Fruit fly (Drosophila melanogaster) whole organism, embryonic: ENCODE data around the gene CG4025.

Experiments used
- Ada2b ChIP-seq: fragments of 200-800 bp; sonication (Bioruptor generic); IDR thresholded peaks from 2 replicates; pipeline ENCODE4 v1.3.6; 2022; ENCODE audit warnings: missing biosample characterization, missing genetic modification characterization
- Aef1 ChIP-seq: fragments of 200-800 bp; sonication (Bioruptor generic); IDR thresholded peaks from 3 replicates; pipeline ENCODE4 v1.3.6; 2022; ENCODE audit warnings: missing biosample characterization, missing genetic modification characterization
- CG10274 ChIP-seq: fragments of 200-800 bp; sonication (Bioruptor generic); optimal IDR thresholded peaks from 3 replicates; lab custom pipeline; 2017; ENCODE audit warnings: missing biosample characterization, mild to moderate bottlenecking, missing genetic modification characterization
- CG10321 ChIP-seq: fragments of 200-800 bp; sonication (Bioruptor generic); IDR thresholded peaks from 2 replicates; pipeline ENCODE4 v1.3.6; 2022; ENCODE audit warnings: missing biosample characterization, missing genetic modification characterization
- CG10654 ChIP-seq: fragments of 200-800 bp; sonication (Bioruptor generic); optimal IDR thresholded peaks from 2 replicates; lab custom pipeline; 2016; ENCODE audit warnings: missing biosample characterization, missing genetic modification characterization
- CG11456 ChIP-seq: fragments of 200-800 bp; sonication (Bioruptor generic); IDR thresholded peaks from 3 replicates; pipeline ENCODE4 v1.3.6; 2022; ENCODE audit warnings: missing biosample characterization, missing genetic modification characterization
- CG11560 ChIP-seq: fragments of 200-800 bp; sonication (Bioruptor generic); IDR thresholded peaks from 3 replicates; pipeline ENCODE4 v1.3.6; 2022; ENCODE audit warnings: missing biosample characterization, missing genetic modification characterization
- CG12391 ChIP-seq: fragments of 200-800 bp; sonication (Bioruptor generic); optimal IDR thresholded peaks from 3 replicates; lab custom pipeline; 2018; ENCODE audit warnings: missing biosample characterization, mild to moderate bottlenecking, missing genetic modification characterization, moderate library complexity
- CG14710 ChIP-seq: fragments of 200-800 bp; sonication (Bioruptor generic); optimal IDR thresholded peaks from 3 replicates; lab custom pipeline; 2019; ENCODE audit warnings: missing biosample characterization, mild to moderate bottlenecking, missing genetic modification characterization, moderate library complexity
- CG17361 ChIP-seq: fragments of 200-800 bp; sonication (Bioruptor generic); IDR thresholded peaks from 3 replicates; pipeline ENCODE4 v1.3.6; 2022; ENCODE audit warnings: missing biosample characterization, missing genetic modification characterization
- CG3847 ChIP-seq: fragments of 200-800 bp; sonication (Bioruptor generic); IDR thresholded peaks from 2 replicates; pipeline ENCODE4 v1.3.6; 2022; ENCODE audit warnings: missing biosample characterization, missing genetic modification characterization
- CG4282 ChIP-seq: fragments of 200-800 bp; sonication (Bioruptor generic); optimal IDR thresholded peaks from 2 replicates; lab custom pipeline; 2016; ENCODE audit warnings: missing biosample characterization, missing genetic modification characterization
- CG4424 ChIP-seq: fragments of 200-800 bp; sonication (Bioruptor generic); optimal IDR thresholded peaks from 3 replicates; lab custom pipeline; 2016; ENCODE audit warnings: missing biosample characterization, missing genetic modification characterization
- CG6654 ChIP-seq: fragments of 200-800 bp; sonication (Bioruptor generic); optimal IDR thresholded peaks from 2 replicates; lab custom pipeline; 2017; ENCODE audit warnings: missing biosample characterization, mild to moderate bottlenecking, missing genetic modification characterization
- CG7556 ChIP-seq: fragments of 200-800 bp; sonication (Bioruptor generic); optimal IDR thresholded peaks from 2 replicates; lab custom pipeline; 2017; ENCODE audit warnings: missing biosample characterization, mild to moderate bottlenecking, missing genetic modification characterization
- CG7987 ChIP-seq: fragments of 200-800 bp; sonication (Bioruptor generic); optimal IDR thresholded peaks from 2 replicates; lab custom pipeline; 2018; ENCODE audit warnings: missing biosample characterization, mild to moderate bottlenecking, missing genetic modification characterization, moderate library complexity
- CG8089 ChIP-seq: fragments of 200-800 bp; sonication (Bioruptor generic); optimal IDR thresholded peaks from 3 replicates; lab custom pipeline; 2016; ENCODE audit warnings: missing biosample characterization, missing genetic modification characterization
- CG8478 ChIP-seq: fragments of >200 bp; optimal IDR thresholded peaks from 2 replicates; lab custom pipeline; 2018
- CG8765 ChIP-seq: fragments of 200-800 bp; sonication (Bioruptor generic); IDR thresholded peaks from 2 replicates; pipeline ENCODE4 v1.3.6; 2022; ENCODE audit warnings: missing biosample characterization, missing genetic modification characterization
- D19A ChIP-seq: fragments of 200-800 bp; optimal IDR thresholded peaks from 3 replicates; lab custom pipeline; 2019; ENCODE audit warnings: missing biosample characterization, mild to moderate bottlenecking, missing genetic modification characterization, moderate library complexity
- Dek ChIP-seq: fragments of 200-800 bp; sonication (Bioruptor generic); optimal IDR thresholded peaks from 3 replicates; lab custom pipeline; 2019; ENCODE audit warnings: missing biosample characterization, mild to moderate bottlenecking, missing genetic modification characterization, moderate library complexity
- Fer2 ChIP-seq: fragments of 200-800 bp; sonication (Bioruptor generic); optimal IDR thresholded peaks from 2 replicates; lab custom pipeline; 2018; ENCODE audit warnings: missing biosample characterization, mild to moderate bottlenecking, missing genetic modification characterization, moderate library complexity
- HHEX ChIP-seq: fragments of 200-800 bp; sonication (Bioruptor generic); optimal IDR thresholded peaks from 3 replicates; lab custom pipeline; 2017; ENCODE audit warnings: missing biosample characterization, mild to moderate bottlenecking, missing genetic modification characterization, missing genetic modification reagents
- HmgZ ChIP-seq: fragments of 200-800 bp; sonication (Bioruptor generic); optimal IDR thresholded peaks from 2 replicates; lab custom pipeline; 2018; ENCODE audit warnings: missing biosample characterization, mild to moderate bottlenecking, missing genetic modification characterization
- Hr3 ChIP-seq: fragments of 200-800 bp; sonication (Bioruptor generic); optimal IDR thresholded peaks from 3 replicates; lab custom pipeline; 2016; ENCODE audit warnings: missing biosample characterization, missing genetic modification characterization
- Kr ChIP-seq: fragments of 200-800 bp; sonication (Bioruptor generic); optimal IDR thresholded peaks from 2 replicates; lab custom pipeline; 2017; ENCODE audit warnings: missing biosample characterization, mild to moderate bottlenecking, missing genetic modification characterization
- Lpt ChIP-seq: fragments of >200 bp; optimal IDR thresholded peaks from 2 replicates; lab custom pipeline; 2018; ENCODE audit warnings: missing biosample characterization, missing genetic modification characterization
- MESR4 ChIP-seq: fragments of 200-800 bp; sonication (Bioruptor generic); optimal IDR thresholded peaks from 2 replicates; lab custom pipeline; 2018; ENCODE audit warnings: missing biosample characterization, mild to moderate bottlenecking, missing genetic modification characterization, moderate library complexity
- Neu2 ChIP-seq: fragments of 200-800 bp; sonication (Bioruptor generic); optimal IDR thresholded peaks from 3 replicates; lab custom pipeline; 2016; ENCODE audit warnings: missing biosample characterization, missing genetic modification characterization, borderline replicate concordance
- Sin3A ChIP-seq: fragments of >200 bp; optimal IDR thresholded peaks from 2 replicates; lab custom pipeline; 2018
- Sox100B ChIP-seq: fragments of 200-800 bp; sonication (Bioruptor generic); optimal IDR thresholded peaks from 3 replicates; lab custom pipeline; 2018; ENCODE audit warnings: missing biosample characterization, mild to moderate bottlenecking, missing genetic modification characterization
- Spps ChIP-seq: fragments of 200-800 bp; sonication (Bioruptor generic); optimal IDR thresholded peaks from 2 replicates; lab custom pipeline; 2018; ENCODE audit warnings: missing biosample characterization, mild to moderate bottlenecking, missing genetic modification characterization
- Vsx1 ChIP-seq: fragments of 200-800 bp; sonication (Bioruptor generic); optimal IDR thresholded peaks from 2 replicates; lab custom pipeline; 2017; ENCODE audit warnings: missing biosample characterization, mild to moderate bottlenecking, missing genetic modification characterization, missing genetic modification reagents
- YL-1 ChIP-seq: fragments of 200-800 bp; sonication (Bioruptor generic); optimal IDR thresholded peaks from 3 replicates; lab custom pipeline; 2017; ENCODE audit warnings: missing biosample characterization, mild to moderate bottlenecking, missing genetic modification characterization
- bcd ChIP-seq: fragments of 200-800 bp; sonication (Bioruptor generic); optimal IDR thresholded peaks from 2 replicates; lab custom pipeline; 2017; ENCODE audit warnings: missing biosample characterization, mild to moderate bottlenecking, missing genetic modification characterization
- btn ChIP-seq: fragments of 200-800 bp; sonication (Bioruptor generic); optimal IDR thresholded peaks from 2 replicates; lab custom pipeline; 2016; ENCODE audit warnings: missing biosample characterization, missing genetic modification characterization
- caup ChIP-seq: fragments of 200-800 bp; sonication (Bioruptor generic); optimal IDR thresholded peaks from 3 replicates; lab custom pipeline; 2017; ENCODE audit warnings: missing biosample characterization, mild to moderate bottlenecking, missing genetic modification characterization, moderate library complexity; ENCODE audit not compliant: severe bottlenecking
- cg ChIP-seq: fragments of 200-800 bp; sonication (Bioruptor generic); optimal IDR thresholded peaks from 3 replicates; lab custom pipeline; 2019; ENCODE audit warnings: missing biosample characterization, mild to moderate bottlenecking, missing genetic modification characterization, moderate library complexity
- corto ChIP-seq: fragments of 200-800 bp; sonication (Bioruptor generic); optimal IDR thresholded peaks from 2 replicates; lab custom pipeline; 2016; ENCODE audit warnings: missing biosample characterization, mild to moderate bottlenecking, missing genetic modification characterization, moderate library complexity
- croc ChIP-seq: fragments of 200-800 bp; sonication (Bioruptor generic); conservative IDR thresholded peaks from 3 replicates; pipeline ENCODE4 v1.3.6; 2022; ENCODE audit warnings: missing biosample characterization, missing genetic modification characterization
- crol ChIP-seq: fragments of 200-800 bp; sonication (Bioruptor generic); IDR thresholded peaks from 2 replicates; pipeline ENCODE4 v1.3.6; 2022; ENCODE audit warnings: missing biosample characterization, missing genetic modification characterization
- dimm ChIP-seq: fragments of 200-800 bp; sonication (Bioruptor generic); IDR thresholded peaks from 2 replicates; pipeline ENCODE4 v1.3.6; 2022; ENCODE audit warnings: missing biosample characterization, missing genetic modification characterization
- gcm2 ChIP-seq: fragments of 200-800 bp; sonication (Bioruptor generic); optimal IDR thresholded peaks from 2 replicates; lab custom pipeline; 2016; ENCODE audit warnings: missing biosample characterization, missing genetic modification characterization
- gt ChIP-seq: fragments of 200-800 bp; sonication (Bioruptor generic); IDR thresholded peaks from 2 replicates; pipeline ENCODE4 v1.3.6; 2022; ENCODE audit warnings: missing biosample characterization, missing genetic modification characterization
- ham ChIP-seq: fragments of 200-800 bp; sonication (Bioruptor generic); IDR thresholded peaks from 2 replicates; pipeline ENCODE4 v1.3.6; 2022; ENCODE audit warnings: missing biosample characterization, missing genetic modification characterization
- hth ChIP-seq: fragments of >200 bp; optimal IDR thresholded peaks from 2 replicates; lab custom pipeline; 2017; ENCODE audit warnings: inconsistent platforms
- lab ChIP-seq: fragments of 200-800 bp; sonication (Bioruptor generic); optimal IDR thresholded peaks from 3 replicates; lab custom pipeline; 2017; ENCODE audit warnings: missing biosample characterization, missing genetic modification characterization, mild to moderate bottlenecking, moderate library complexity, missing genetic modification reagents
- luna ChIP-seq: fragments of 200-800 bp; sonication (Bioruptor generic); optimal IDR thresholded peaks from 2 replicates; lab custom pipeline; 2016; ENCODE audit warnings: missing biosample characterization, missing genetic modification characterization
- run ChIP-seq: fragments of 200-800 bp; sonication (Bioruptor generic); optimal IDR thresholded peaks from 3 replicates; lab custom pipeline; 2018; ENCODE audit warnings: missing biosample characterization, mild to moderate bottlenecking, missing genetic modification characterization
- shn ChIP-seq: fragments of 200-800 bp; sonication (Bioruptor generic); optimal IDR thresholded peaks from 3 replicates; lab custom pipeline; 2016; ENCODE audit warnings: missing biosample characterization, missing genetic modification characterization
- sna ChIP-seq: fragments of 200-800 bp; sonication (Bioruptor generic); IDR thresholded peaks from 2 replicates; pipeline ENCODE4 v1.3.6; 2022; ENCODE audit warnings: missing biosample characterization, missing genetic modification characterization; ENCODE audit not compliant: partially characterized antibody
- tgo ChIP-seq: fragments of 200-800 bp; sonication (Bioruptor generic); IDR thresholded peaks from 3 replicates; pipeline ENCODE4 v1.3.6; 2022; ENCODE audit warnings: missing biosample characterization, missing genetic modification characterization
- z ChIP-seq: fragments of 200-800 bp; sonication (Bioruptor generic); IDR thresholded peaks from 3 replicates; pipeline ENCODE4 v1.3.6; 2022; ENCODE audit warnings: missing biosample characterization, missing genetic modification characterization

The CG4025 gene

dm6 chrX:2083109-2083508, 6.3 kb downstream of the CG4025 start (continued):
- TF ChIP-seq MESR4 (GFP tag; lab: Kevin White, UChicago), result no peak
- peak; percentile 53; the same call in 2 of the 3 replicates for TF ChIP-seq Aef1 (GFP tag; lab: Robert Waterston, UW)
- TF ChIP-seq HmgZ (tag; lab: Kevin White, UChicago), result peak; percentile 39
- TF ChIP-seq croc (GFP tag; lab: Robert Waterston, UW), result no peak
- TF ChIP-seq luna (GFP tag; lab: Kevin White, UChicago), result peak; percentile 21
- TF ChIP-seq corto (GFP tag; lab: Kevin White, UChicago), result no peak
- peak; percentile 83 for TF ChIP-seq lab (GFP tag; lab: Kevin White, UChicago)
- TF ChIP-seq CG17361 (GFP tag; lab: Robert Waterston, UW), result no peak
- no peak for TF ChIP-seq shn (GFP tag; lab: Kevin White, UChicago)
- peak; percentile 58 for TF ChIP-seq HHEX (GFP tag; lab: Kevin White, UChicago)
- TF ChIP-seq CG10274 (GFP tag; lab: Kevin White, UChicago), result peak; percentile 27
- TF ChIP-seq CG8089 (GFP tag; lab: Kevin White, UChicago), result no peak
- peak; percentile 33 for TF ChIP-seq gcm2
- TF ChIP-seq CG14710 (tag; lab: Kevin White, UChicago), result no peak
- no peak for TF ChIP-seq sna (GFP tag; lab: Robert Waterston, UW)
- TF ChIP-seq bcd, result peak; percentile 50
- TF ChIP-seq crol (GFP tag; lab: Robert Waterston, UW), result no peak
- TF ChIP-seq z (GFP tag; lab: Robert Waterston, UW), result no peak
- no peak for TF ChIP-seq gt (GFP tag; lab: Robert Waterston, UW)
- TF ChIP-seq CG7556 (GFP tag; lab: Kevin White, UChicago), result no peak
- TF ChIP-seq CG10654, result no peak
- peak; percentile 68 for TF ChIP-seq CG3847
- TF ChIP-seq Dek (tag; lab: Kevin White, UChicago), result peak; percentile 52
- TF ChIP-seq CG4282, result no peak
- peak; percentile 42; the same call in 1 of the 2 replicates for TF ChIP-seq CG8765 (GFP tag; lab: Robert Waterston, UW)
- no peak for TF ChIP-seq Kr
- TF ChIP-seq dimm (GFP tag; lab: Robert Waterston, UW), result no peak
- no peak for TF ChIP-seq CG7987 (GFP tag; lab: Kevin White, UChicago)
- TF ChIP-seq run (tag; lab: Kevin White, UChicago), result no peak
- no peak for TF ChIP-seq Vsx1 (GFP tag; lab: Kevin White, UChicago)
- TF ChIP-seq caup (GFP tag; lab: Kevin White, UChicago), result peak; percentile 42
- peak; percentile 52; the same call in 2 of the 3 replicates for TF ChIP-seq CG11560
- no peak for TF ChIP-seq Sox100B (GFP tag; lab: Kevin White, UChicago)
- no peak for TF ChIP-seq CG8478 (lab: Kevin White, UChicago)
- peak; percentile 85 for TF ChIP-seq CG11456 (GFP tag; lab: Robert Waterston, UW)
- no peak for TF ChIP-seq CG6654 (GFP tag; lab: Kevin White, UChicago)
- no peak for TF ChIP-seq Neu2 (GFP tag; lab: Kevin White, UChicago)
- no peak for TF ChIP-seq hth (lab: Kevin White, UChicago)
- TF ChIP-seq Lpt (GFP tag; lab: Kevin White, UChicago), result no peak
- TF ChIP-seq cg, result no peak
- no peak for TF ChIP-seq Hr3
- TF ChIP-seq tgo (GFP tag; lab: Robert Waterston, UW), result peak; percentile 41; the same call in 2 of the 3 replicates
- TF ChIP-seq Sin3A (lab: Kevin White, UChicago), result no peak
- TF ChIP-seq CG4424, result no peak
- TF ChIP-seq ham (GFP tag; lab: Robert Waterston, UW), result no peak
- TF ChIP-seq YL-1, result no peak
- TF ChIP-seq btn, result no peak
- TF ChIP-seq Ada2b (GFP tag; lab: Robert Waterston, UW), result peak; percentile 62
- TF ChIP-seq CG10321 (GFP tag; lab: Robert Waterston, UW), result peak; percentile 42; the same call in 1 of the 2 replicates
- TF ChIP-seq CG12391 (tag; lab: Kevin White, UChicago), result peak; percentile 17
- TF ChIP-seq Spps, result no peak
- TF ChIP-seq D19A (tag; lab: Kevin White, UChicago), result no peak
- peak; percentile 21 for TF ChIP-seq Fer2 (tag; lab: Kevin White, UChicago)
